Worm (Caenorhabditis elegans) whole organism, L1 larva: ENCODE results near the gene sdz-10.

Experiments
- C04F5.9 ChIP-seq: sonication (generic microtip); optimal IDR thresholded peaks from 2 replicates; lab custom pipeline; 2016; ENCODE audit warnings: missing genetic modification characterization, missing compliant biosample characterization
- C16A3.4 ChIP-seq: fragments of 150-350 bp; optimal IDR thresholded peaks from 2 replicates; lab custom pipeline; 2014; ENCODE audit warnings: missing biosample characterization, missing genetic modification characterization
- alr-1 ChIP-seq: fragments of 200-800 bp; sonication (Bioruptor generic); optimal IDR thresholded peaks from 2 replicates; lab custom pipeline; 2018; ENCODE audit warnings: borderline replicate concordance, mild to moderate bottlenecking, missing genetic modification characterization, missing compliant biosample characterization
- ama-1 ChIP-seq: fragments of 150-350 bp; optimal IDR thresholded peaks from 2 replicates; lab custom pipeline; 2014
- blmp-1 ChIP-seq: fragments of 150-350 bp; optimal IDR thresholded peaks from 2 replicates; lab custom pipeline; 2014; ENCODE audit warnings: missing biosample characterization, missing genetic modification characterization
- ceh-63 ChIP-seq: fragments of 200-800 bp; sonication (Bioruptor generic); optimal IDR thresholded peaks from 2 replicates; lab custom pipeline; 2018; ENCODE audit warnings: mild to moderate bottlenecking, missing genetic modification characterization, missing compliant biosample characterization
- ceh-90 ChIP-seq: sonication (generic microtip); optimal IDR thresholded peaks from 2 replicates; lab custom pipeline; 2016; ENCODE audit warnings: missing genetic modification characterization, missing compliant biosample characterization
- ces-1 ChIP-seq: fragments of 150-350 bp; optimal IDR thresholded peaks from 2 replicates; lab custom pipeline; 2014; ENCODE audit warnings: missing biosample characterization, missing genetic modification reagents, missing genetic modification characterization
- dpl-1 ChIP-seq, 3 experiments: fragments of 150-350 bp in 2 of 3; sonication (generic microtip) in 1 of 3; optimal IDR thresholded peaks; 2 replicates each; lab custom pipeline; 2014 to 2017; ENCODE audit warnings: missing biosample characterization in 3 of 3, missing genetic modification characterization in 3 of 3, missing genetic modification reagents in 3 of 3
- dsc-1 ChIP-seq: sonication (generic microtip); optimal IDR thresholded peaks from 2 replicates; lab custom pipeline; 2016; ENCODE audit warnings: mild to moderate bottlenecking, missing genetic modification characterization, missing compliant biosample characterization
- efl-3 ChIP-seq: fragments of 200-800 bp; sonication (Bioruptor generic); optimal IDR thresholded peaks from 2 replicates; lab custom pipeline; 2018; ENCODE audit warnings: mild to moderate bottlenecking, missing genetic modification characterization, missing compliant biosample characterization
- egl-13 ChIP-seq: sonication (generic microtip); optimal IDR thresholded peaks from 2 replicates; lab custom pipeline; 2016; ENCODE audit warnings: missing genotype, missing genetic modification reagents, missing genetic modification characterization, missing compliant biosample characterization
- elt-2 ChIP-seq: sonication (generic microtip); optimal IDR thresholded peaks from 2 replicates; lab custom pipeline; 2016; ENCODE audit warnings: missing genetic modification characterization, mild to moderate bottlenecking, inconsistent platforms, missing compliant biosample characterization, missing genetic modification reagents
- elt-3 ChIP-seq, 6 experiments: fragments of 150-350 bp in 1 of 6; sonication (generic microtip); optimal IDR thresholded peaks; 2 replicates each; lab custom pipeline; 2017 to 2018; ENCODE audit warnings: missing biosample characterization in 6 of 6, missing genetic modification characterization in 6 of 6, inconsistent platforms in 1 of 6
- fkh-10 ChIP-seq: sonication (generic microtip); optimal IDR thresholded peaks from 2 replicates; lab custom pipeline; 2017; ENCODE audit warnings: missing biosample characterization, missing genetic modification reagents, missing genetic modification characterization
- hlh-17 ChIP-seq: fragments of 200-800 bp; sonication (Bioruptor generic); optimal IDR thresholded peaks from 2 replicates; lab custom pipeline; 2018; ENCODE audit warnings: missing genetic modification characterization, mild to moderate bottlenecking, missing compliant biosample characterization, moderate library complexity, borderline replicate concordance
- hlh-4 ChIP-seq: sonication (generic microtip); optimal IDR thresholded peaks from 2 replicates; lab custom pipeline; 2016; ENCODE audit warnings: mild to moderate bottlenecking, missing genetic modification characterization, missing compliant biosample characterization
- irx-1 ChIP-seq: sonication (generic microtip); optimal IDR thresholded peaks from 2 replicates; lab custom pipeline; 2016; ENCODE audit warnings: missing genetic modification characterization, missing compliant biosample characterization
- jun-1 ChIP-seq: fragments of 150-350 bp; optimal IDR thresholded peaks from 2 replicates; lab custom pipeline; 2014; ENCODE audit warnings: missing biosample characterization, missing genetic modification reagents, missing genetic modification characterization
- lin-13 ChIP-seq: fragments of 150-350 bp; optimal IDR thresholded peaks from 2 replicates; lab custom pipeline; 2014; ENCODE audit warnings: missing biosample characterization, missing genetic modification reagents, missing genetic modification characterization
- lin-14 ChIP-seq: fragments of 200-800 bp; sonication (Bioruptor generic); optimal IDR thresholded peaks from 2 replicates; lab custom pipeline; 2018; ENCODE audit warnings: mild to moderate bottlenecking, missing genetic modification characterization, moderate library complexity, missing compliant biosample characterization
- lin-15B ChIP-seq: fragments of 150-350 bp; sonication (generic microtip); optimal IDR thresholded peaks from 3 replicates; lab custom pipeline; 2014; ENCODE audit warnings: missing biosample characterization, missing genetic modification characterization
- lin-35 ChIP-seq, 2 experiments: fragments of 150-350 bp; optimal IDR thresholded peaks; 2 replicates each; lab custom pipeline; 2014; ENCODE audit warnings: missing biosample characterization in 2 of 2, missing genetic modification characterization in 2 of 2, missing genetic modification reagents in 2 of 2
- lin-39 ChIP-seq: fragments of 150-350 bp; optimal IDR thresholded peaks from 2 replicates; lab custom pipeline; 2014; ENCODE audit warnings: missing biosample characterization, missing genetic modification reagents, missing genetic modification characterization
- lir-3 ChIP-seq: sonication (generic microtip); optimal IDR thresholded peaks from 2 replicates; lab custom pipeline; 2016; ENCODE audit warnings: mild to moderate bottlenecking, missing genetic modification characterization, moderate library complexity, missing compliant biosample characterization; ENCODE audit not compliant: poor library complexity
- lsy-2 ChIP-seq, 2 experiments: fragments of 150-350 bp; optimal IDR thresholded peaks; 2 replicates each; lab custom pipeline; 2014; ENCODE audit warnings: missing biosample characterization in 2 of 2, missing genetic modification characterization in 2 of 2
- mab-9 ChIP-seq: fragments of 200-800 bp; sonication (Bioruptor generic); IDR thresholded peaks from 2 replicates; pipeline ENCODE4 v1.3.6; 2022; ENCODE audit warnings: missing genetic modification reagents, missing genetic modification characterization, missing compliant biosample characterization
- mdl-1 ChIP-seq, 2 experiments: fragments of 150-350 bp; optimal IDR thresholded peaks; 2 replicates each; lab custom pipeline; 2014 to 2017; ENCODE audit warnings: missing biosample characterization in 2 of 2, missing genetic modification characterization in 2 of 2, inconsistent platforms in 1 of 2
- mef-2 ChIP-seq: fragments of 150-350 bp; optimal IDR thresholded peaks from 2 replicates; lab custom pipeline; 2014; ENCODE audit warnings: missing biosample characterization, missing genetic modification characterization
- mep-1 ChIP-seq: fragments of 150-350 bp; optimal IDR thresholded peaks from 2 replicates; lab custom pipeline; 2014; ENCODE audit warnings: missing biosample characterization, missing genetic modification characterization
- nhr-28 ChIP-seq: fragments of 150-350 bp; optimal IDR thresholded peaks from 2 replicates; lab custom pipeline; 2014; ENCODE audit warnings: missing biosample characterization, missing genetic modification characterization
- nhr-76 ChIP-seq: sonication (generic microtip); optimal IDR thresholded peaks from 2 replicates; lab custom pipeline; 2017; ENCODE audit warnings: missing biosample characterization, missing genetic modification characterization
- nhr-77 ChIP-seq: fragments of 150-350 bp; optimal IDR thresholded peaks from 2 replicates; lab custom pipeline; 2014; ENCODE audit warnings: missing biosample characterization, missing genetic modification characterization
- nhr-84 ChIP-seq: sonication (generic microtip); optimal IDR thresholded peaks from 2 replicates; lab custom pipeline; 2017; ENCODE audit warnings: missing biosample characterization, missing genetic modification characterization
- pag-3 ChIP-seq: sonication (generic microtip); optimal IDR thresholded peaks from 2 replicates; lab custom pipeline; 2017; ENCODE audit warnings: missing genetic modification characterization, mild to moderate bottlenecking, missing compliant biosample characterization, antibody characterized with exemption, borderline replicate concordance; ENCODE audit not compliant: insufficient read depth
- pax-3 ChIP-seq: fragments of 200-800 bp; sonication (Bioruptor generic); optimal IDR thresholded peaks from 2 replicates; lab custom pipeline; 2018; ENCODE audit warnings: mild to moderate bottlenecking, missing genetic modification characterization, moderate library complexity, missing compliant biosample characterization
- pqm-1 ChIP-seq: sonication (generic microtip); optimal IDR thresholded peaks from 3 replicates; lab custom pipeline; 2017; ENCODE audit warnings: missing biosample characterization, missing genetic modification characterization
- rnt-1 ChIP-seq: sonication (generic microtip); optimal IDR thresholded peaks from 2 replicates; lab custom pipeline; 2016; ENCODE audit warnings: mild to moderate bottlenecking, missing genetic modification characterization, moderate library complexity, missing compliant biosample characterization
- skn-1 ChIP-seq: fragments of 150-350 bp; optimal IDR thresholded peaks from 2 replicates; lab custom pipeline; 2014; ENCODE audit warnings: missing biosample characterization, missing genetic modification characterization
- snpc-4 ChIP-seq: fragments of 150-350 bp; optimal IDR thresholded peaks from 2 replicates; lab custom pipeline; 2014; ENCODE audit warnings: missing biosample characterization, missing genetic modification characterization
- sox-4 ChIP-seq: sonication (generic microtip); optimal IDR thresholded peaks from 2 replicates; lab custom pipeline; 2016; ENCODE audit warnings: missing genetic modification characterization, missing compliant biosample characterization
- tlp-1 ChIP-seq: fragments of 150-350 bp; optimal IDR thresholded peaks from 2 replicates; lab custom pipeline; 2014; ENCODE audit warnings: missing biosample characterization, missing genetic modification characterization
- unc-62 ChIP-seq: fragments of 150-350 bp; optimal IDR thresholded peaks from 2 replicates; lab custom pipeline; 2014; ENCODE audit warnings: missing biosample characterization, missing genetic modification reagents, missing genetic modification characterization
- unc-98 ChIP-seq: fragments of 200-800 bp; sonication (Bioruptor generic); IDR thresholded peaks from 2 replicates; pipeline ENCODE4 v1.3.6; 2022; ENCODE audit warnings: missing genetic modification characterization, missing compliant biosample characterization
- zag-1 ChIP-seq: fragments of 150-350 bp; optimal IDR thresholded peaks from 2 replicates; lab custom pipeline; 2014; ENCODE audit warnings: missing biosample characterization, missing genetic modification characterization
- zip-4 ChIP-seq: fragments of 200-800 bp; sonication (Bioruptor generic); optimal IDR thresholded peaks from 2 replicates; lab custom pipeline; 2018; ENCODE audit warnings: mild to moderate bottlenecking, missing genetic modification characterization, moderate library complexity, missing compliant biosample characterization
- ztf-4 ChIP-seq: fragments of 150-350 bp; optimal IDR thresholded peaks from 2 replicates; lab custom pipeline; 2014; ENCODE audit warnings: missing biosample characterization, missing genetic modification characterization

Gene sdz-10

DNA sequence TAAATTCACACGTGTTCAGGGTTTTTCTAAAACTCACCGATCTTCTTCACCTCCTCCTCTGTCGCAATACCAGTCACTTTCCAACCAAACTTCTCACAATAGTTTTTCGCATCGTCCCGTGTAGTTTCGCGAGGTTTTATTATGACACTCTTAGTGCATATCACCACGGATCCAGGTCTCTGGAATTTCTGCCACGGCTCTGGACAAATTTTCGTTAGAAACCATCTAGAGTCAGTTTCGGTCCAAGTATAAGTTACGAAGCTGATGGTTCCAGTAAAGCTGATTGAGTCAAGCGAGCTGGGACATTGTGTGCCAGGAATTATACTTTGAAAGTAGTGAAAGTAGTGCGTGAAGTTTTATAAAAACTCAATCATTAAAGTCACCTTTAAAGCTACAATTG lies 15.7 kb downstream of the sdz-10 start:
- TF ChIP-seq zag-1 = no peak
- no peak for TF ChIP-seq lir-3 (tag; lab: Kevin White, UChicago)
- TF ChIP-seq lin-39 = no peak
- no peak for TF ChIP-seq jun-1 (tag; lab: Kevin White, UChicago)
- no peak for TF ChIP-seq elt-2 (tag; lab: Kevin White, UChicago)
- TF ChIP-seq elt-3 (tag; optimal IDR thresholded peaks at IDR 0.05; lab: Kevin White, UChicago) = no peak
- no peak for TF ChIP-seq nhr-76 (tag; lab: Kevin White, UChicago)
- no peak for TF ChIP-seq ama-1 (lab: Kevin White, UChicago)
- TF ChIP-seq, all 84 proteins: peak for 0

DNA sequence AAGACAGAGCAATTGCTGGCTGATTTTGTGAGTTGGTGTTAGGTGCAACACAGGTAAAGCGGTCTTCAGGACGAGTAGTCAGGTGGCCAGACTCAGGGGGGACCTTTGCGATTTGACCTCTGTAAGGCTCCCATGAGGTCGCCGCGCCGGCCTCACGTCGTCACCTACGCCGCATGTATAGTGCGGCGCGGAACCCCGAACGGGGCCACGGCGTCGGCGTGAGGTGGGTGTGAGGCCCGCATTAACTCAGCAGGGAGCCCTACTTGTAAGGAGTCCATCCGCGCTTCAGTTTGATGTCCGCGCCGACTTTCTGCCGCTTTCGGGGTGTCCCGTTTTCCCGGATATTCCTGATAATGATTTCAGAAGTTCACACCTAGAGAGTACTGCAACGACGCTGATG lies 17.5 kb downstream of the sdz-10 start:
- TF ChIP-seq nhr-28 (tag; lab: Kevin White, UChicago) (no peak), C16A3.4 (no peak), lin-35 (GFP tag; optimal IDR thresholded peaks at IDR 0.05; lab: Kevin White, UChicago) (no peak), nhr-77 (no peak), pqm-1 (tag; lab: Kevin White, UChicago) (no peak), zip-4 (no peak)

ce11 chrII:2752999-2753398 lies 19.1 kb downstream of the sdz-10 start, which contains the start of gene F29A7.3:
TSS of gene F29A7.3 (plus strand) at chrII:2753299.
- TF ChIP-seq lin-14 (GFP tag; lab: Kevin White, UChicago) (no peak), lin-15B (tag; lab: Kevin White, UChicago) (no peak), pag-3 (no peak), skn-1 (tag; lab: Kevin White, UChicago) (no peak), efl-3 (no peak), sox-4 (tag; lab: Kevin White, UChicago) (no peak), mef-2 (no peak), mdl-1 (tag; optimal IDR thresholded peaks at IDR 0.05; lab: Kevin White, UChicago) (no peak), fkh-10 (GFP tag; lab: Kevin White, UChicago) (no peak), nhr-28 (tag; lab: Kevin White, UChicago) (no peak), dpl-1 (GFP tag; optimal IDR thresholded peaks at IDR 0.05; lab: Kevin White, UChicago) (no peak), nhr-84 (tag; lab: Kevin White, UChicago) (no peak), zag-1 (no peak)

ce11 chrII:2752536-2752935 lies 19.5 kb downstream of the sdz-10 start, which contains the start of gene F29A7.6:
TSS of gene F29A7.6 (minus strand) at chrII:2752611.
- TF ChIP-seq C04F5.9 = peak; percentile 20
- TF ChIP-seq skn-1 (tag; lab: Kevin White, UChicago) = peak; percentile 41
- TF ChIP-seq tlp-1 (tag; lab: Kevin White, UChicago) = no peak
- 0 out of 2 replicates have a peak, but pooled peaks have one; percentile 36 for TF ChIP-seq mab-9
- TF ChIP-seq elt-2 (tag; lab: Kevin White, UChicago) = peak; percentile 53
- TF ChIP-seq ceh-63 = no peak
- TF ChIP-seq lsy-2 (tag; optimal IDR thresholded peaks at IDR 0.05; lab: Kevin White, UChicago) = peak in 1 of 2 experiments; percentile 69
- no peak for TF ChIP-seq mep-1
- no peak for TF ChIP-seq alr-1
- TF ChIP-seq ces-1 (GFP tag; lab: Kevin White, UChicago) = no peak
- no peak for TF ChIP-seq hlh-4 (tag; lab: Kevin White, UChicago)
- peak in 1 of 6 experiments; percentile 17 for TF ChIP-seq elt-3 (tag; optimal IDR thresholded peaks at IDR 0.05; lab: Kevin White, UChicago)
- TF ChIP-seq egl-13 = peak; percentile 26
- no peak for TF ChIP-seq unc-62 (GFP tag; lab: Kevin White, UChicago)
- peak; percentile 57 for TF ChIP-seq lin-13
- peak; percentile 95 for TF ChIP-seq rnt-1 (tag; lab: Kevin White, UChicago)
- TF ChIP-seq ztf-4 (tag; lab: Kevin White, UChicago) = no peak
- peak; percentile 78 for TF ChIP-seq lin-14 (GFP tag; lab: Kevin White, UChicago)
- TF ChIP-seq hlh-17 (GFP tag; lab: Kevin White, UChicago) = no peak
- no peak for TF ChIP-seq blmp-1
- peak; percentile 68 for TF ChIP-seq unc-98 (GFP tag; lab: Robert Waterston, UW)
- peak; percentile 86 for TF ChIP-seq ceh-90 (tag; lab: Kevin White, UChicago)
- peak; percentile 3 for TF ChIP-seq nhr-77
- no peak for TF ChIP-seq efl-3
- peak; percentile 64 for TF ChIP-seq snpc-4 (tag; lab: Kevin White, UChicago)
- peak; percentile 78 for TF ChIP-seq irx-1
- TF ChIP-seq pax-3 (tag; lab: Kevin White, UChicago) = peak; percentile 69
- no peak for TF ChIP-seq zag-1
- peak; percentile 78 for TF ChIP-seq dsc-1 (tag; lab: Kevin White, UChicago)
